Worm (Caenorhabditis elegans) whole organism, L4/young adult: ENCODE data around the gene hst-3.1.

Experiments used
- W03F9.2 ChIP-seq: fragments of 150-350 bp; optimal IDR thresholded peaks from 2 replicates; lab custom pipeline; 2014; ENCODE audit warnings: missing biosample characterization, missing genetic modification characterization
- dao-5 ChIP-seq: sonication (generic microtip); optimal IDR thresholded peaks from 2 replicates; lab custom pipeline; 2016; ENCODE audit warnings: missing genotype, missing genetic modification characterization, moderate library complexity, missing compliant biosample characterization
- him-1 ChIP-seq: sonication (generic microtip); optimal IDR thresholded peaks from 2 replicates; lab custom pipeline; 2016; ENCODE audit warnings: missing genotype, missing genetic modification reagents, missing genetic modification characterization, missing compliant biosample characterization

DNA sequence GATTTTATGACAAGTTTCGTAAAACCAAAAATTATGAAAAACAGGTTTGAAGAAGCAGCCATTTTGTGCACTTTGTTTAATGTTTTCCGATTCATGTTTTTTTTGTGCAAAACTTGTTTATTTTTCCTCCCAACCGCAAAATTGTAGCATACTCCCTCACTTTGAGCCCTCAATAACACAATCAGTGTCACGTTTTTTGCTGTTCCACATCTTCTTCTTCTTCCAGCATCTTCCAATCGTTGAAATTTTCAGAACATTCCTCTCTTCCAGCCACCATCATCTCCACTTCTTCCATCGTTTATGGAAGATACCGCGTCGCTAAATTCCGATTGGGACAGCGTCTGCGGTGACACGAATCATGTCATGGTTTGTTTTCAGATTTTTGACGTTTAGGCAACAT, 36.5 kb downstream of the hst-3.1 start, which contains the start of gene abts-3:
- no peak for TF ChIP-seq him-1 (tag; lab: Kevin White, UChicago)
- no peak for TF ChIP-seq W03F9.2 (tag; lab: Kevin White, UChicago)
- TF ChIP-seq dao-5 (tag; lab: Kevin White, UChicago), result no peak
